Fruit fly (Drosophila melanogaster) whole organism, wandering third instar larva: ENCODE results near the gene CG6661.

Experiments used
- Abd-B ChIP-seq: fragments of >200 bp; optimal IDR thresholded peaks from 2 replicates; lab custom pipeline; 2017; ENCODE audit warnings: missing biosample characterization, missing genetic modification characterization
- CG32264 ChIP-seq: fragments of 200-800 bp; sonication (Bioruptor generic); optimal IDR thresholded peaks from 2 replicates; lab custom pipeline; 2016; ENCODE audit warnings: missing biosample characterization, missing genetic modification characterization
- CG9705 ChIP-seq: fragments of 200-800 bp; sonication (Bioruptor generic); optimal IDR thresholded peaks from 2 replicates; lab custom pipeline; 2018; ENCODE audit warnings: missing biosample characterization, mild to moderate bottlenecking, missing genetic modification characterization
- CrebA ChIP-seq: fragments of 200-800 bp; sonication (Bioruptor generic); optimal IDR thresholded peaks from 2 replicates; lab custom pipeline; 2016; ENCODE audit warnings: missing biosample characterization, mild to moderate bottlenecking, missing genetic modification characterization, borderline replicate concordance
- Dfd ChIP-seq: fragments of >200 bp; optimal IDR thresholded peaks from 2 replicates; lab custom pipeline; 2017; ENCODE audit warnings: missing biosample characterization, missing genetic modification characterization
- Dif ChIP-seq: fragments of 200-275, 200-300 bp; sonication (Bioruptor generic); optimal IDR thresholded peaks from 2 replicates; lab custom pipeline; 2018; ENCODE audit warnings: missing biosample characterization, missing genetic modification characterization; ENCODE audit not compliant: partially characterized antibody
- GATAd ChIP-seq: sonication (Bioruptor generic); optimal IDR thresholded peaks from 2 replicates; lab custom pipeline; 2016; ENCODE audit warnings: missing biosample characterization, missing genetic modification characterization
- HLH106 ChIP-seq: fragments of 200-800 bp; optimal IDR thresholded peaks from 3 replicates; lab custom pipeline; 2019; ENCODE audit warnings: missing biosample characterization, mild to moderate bottlenecking, missing genetic modification characterization, moderate library complexity
- Hnf4 ChIP-seq: fragments of 200-800 bp; sonication (Bioruptor generic); optimal IDR thresholded peaks from 2 replicates; lab custom pipeline; 2016; ENCODE audit warnings: missing biosample characterization, mild to moderate bottlenecking, missing genetic modification characterization
- Hr83 ChIP-seq: fragments of 200-300 bp; sonication (Bioruptor generic); optimal IDR thresholded peaks from 2 replicates; lab custom pipeline; 2016; ENCODE audit warnings: missing biosample characterization, mild to moderate bottlenecking, missing genetic modification characterization, moderate library complexity; ENCODE audit not compliant: poor library complexity, severe bottlenecking
- Jra ChIP-seq: sonication (Bioruptor generic); optimal IDR thresholded peaks from 2 replicates; lab custom pipeline; 2016; ENCODE audit warnings: missing biosample characterization, missing genetic modification characterization
- Mio ChIP-seq: sonication (Bioruptor generic); optimal IDR thresholded peaks from 2 replicates; lab custom pipeline; 2016; ENCODE audit warnings: missing biosample characterization, missing genetic modification characterization
- Myc ChIP-seq: fragments of >200 bp; optimal IDR thresholded peaks from 2 replicates; lab custom pipeline; 2017
- N ChIP-seq: fragments of >200 bp; optimal IDR thresholded peaks from 2 replicates; lab custom pipeline; 2018; ENCODE audit warnings: missing biosample characterization, missing external identifiers, missing genetic modification characterization
- OdsH ChIP-seq: fragments of 200-800 bp; sonication (Bioruptor generic); optimal IDR thresholded peaks from 2 replicates; lab custom pipeline; 2016; ENCODE audit warnings: missing biosample characterization, mild to moderate bottlenecking, missing genetic modification characterization
- Rel ChIP-seq, 2 experiments: fragments of 200-800 bp; sonication (Bioruptor generic) in 1 of 2; optimal IDR thresholded peaks; 2 replicates in 1 of 2; 3 replicates in 1 of 2; lab custom pipeline; 2016 to 2019; ENCODE audit warnings: mild to moderate bottlenecking in 2 of 2, missing biosample characterization in 2 of 2, missing genetic modification characterization in 2 of 2, moderate library complexity in 1 of 2
- Sp1 ChIP-seq: fragments of 200-800 bp; sonication (Bioruptor generic); optimal IDR thresholded peaks from 3 replicates; lab custom pipeline; 2019; ENCODE audit warnings: missing biosample characterization, mild to moderate bottlenecking, missing genetic modification characterization, moderate library complexity
- Vsx2 ChIP-seq: fragments of 200-300, 225-300 bp; sonication (Bioruptor generic); optimal IDR thresholded peaks from 2 replicates; lab custom pipeline; 2018; ENCODE audit warnings: missing biosample characterization, missing genetic modification characterization; ENCODE audit not compliant: partially characterized antibody
- br ChIP-seq: fragments of 200-800 bp; sonication (Bioruptor generic); optimal IDR thresholded peaks from 2 replicates; lab custom pipeline; 2016; ENCODE audit warnings: missing biosample characterization, missing genetic modification characterization
- dmrt93B ChIP-seq: fragments of 200-800 bp; sonication (Bioruptor generic); optimal IDR thresholded peaks from 2 replicates; lab custom pipeline; 2018; ENCODE audit warnings: missing biosample characterization, mild to moderate bottlenecking, missing genetic modification characterization
- dsf ChIP-seq: sonication (Bioruptor generic); optimal IDR thresholded peaks from 2 replicates; lab custom pipeline; 2016; ENCODE audit warnings: missing biosample characterization, missing genetic modification characterization, borderline replicate concordance
- foxo ChIP-seq, 2 experiments: fragments of 200-800 bp; sonication (Bioruptor generic); optimal IDR thresholded peaks; 2 replicates in 1 of 2; 3 replicates in 1 of 2; lab custom pipeline; 2016 to 2017; ENCODE audit warnings: missing biosample characterization in 2 of 2, missing genetic modification characterization in 2 of 2
- fru ChIP-seq: fragments of 200-800 bp; sonication (Bioruptor generic); optimal IDR thresholded peaks from 3 replicates; lab custom pipeline; 2016; ENCODE audit warnings: missing biosample characterization, mild to moderate bottlenecking, missing genetic modification characterization
- h ChIP-seq: fragments of 200-800 bp; sonication (Bioruptor generic); optimal IDR thresholded peaks from 3 replicates; lab custom pipeline; 2016; ENCODE audit warnings: missing biosample characterization, mild to moderate bottlenecking, missing genetic modification characterization
- jim ChIP-seq: fragments of 175-275, 200-325 bp; sonication (Bioruptor generic); optimal IDR thresholded peaks from 2 replicates; lab custom pipeline; 2016; ENCODE audit warnings: missing biosample characterization, mild to moderate bottlenecking, missing genetic modification characterization
- pan ChIP-seq: fragments of >200 bp; optimal IDR thresholded peaks from 2 replicates; lab custom pipeline; 2017
- psq ChIP-seq: fragments of 200-800 bp; sonication (Bioruptor generic); optimal IDR thresholded peaks from 3 replicates; lab custom pipeline; 2017; ENCODE audit warnings: missing biosample characterization, mild to moderate bottlenecking, missing genetic modification characterization, moderate library complexity
- rgr ChIP-seq: fragments of 200-800 bp; sonication (Bioruptor generic); optimal IDR thresholded peaks from 3 replicates; lab custom pipeline; 2016; ENCODE audit warnings: missing biosample characterization, mild to moderate bottlenecking, missing genetic modification characterization
- sage ChIP-seq: fragments of 200-800 bp; sonication (Bioruptor generic); optimal IDR thresholded peaks from 2 replicates; lab custom pipeline; 2016; ENCODE audit warnings: missing biosample characterization, mild to moderate bottlenecking, missing genetic modification characterization
- sv ChIP-seq: fragments of 200-800 bp; sonication (Bioruptor generic); optimal IDR thresholded peaks from 3 replicates; lab custom pipeline; 2016; ENCODE audit warnings: missing biosample characterization, missing genetic modification characterization
- tai ChIP-seq: sonication (Bioruptor generic); optimal IDR thresholded peaks from 2 replicates; lab custom pipeline; 2016; ENCODE audit warnings: missing biosample characterization, missing genetic modification characterization
- usp ChIP-seq: fragments of >200 bp; optimal IDR thresholded peaks from 2 replicates; lab custom pipeline; 2017; ENCODE audit warnings: missing biosample characterization, missing genetic modification characterization
- woc ChIP-seq: sonication (Bioruptor generic); optimal IDR thresholded peaks from 2 replicates; lab custom pipeline; 2016; ENCODE audit warnings: missing biosample characterization, mild to moderate bottlenecking, missing genetic modification characterization

The CG6661 gene

DNA sequence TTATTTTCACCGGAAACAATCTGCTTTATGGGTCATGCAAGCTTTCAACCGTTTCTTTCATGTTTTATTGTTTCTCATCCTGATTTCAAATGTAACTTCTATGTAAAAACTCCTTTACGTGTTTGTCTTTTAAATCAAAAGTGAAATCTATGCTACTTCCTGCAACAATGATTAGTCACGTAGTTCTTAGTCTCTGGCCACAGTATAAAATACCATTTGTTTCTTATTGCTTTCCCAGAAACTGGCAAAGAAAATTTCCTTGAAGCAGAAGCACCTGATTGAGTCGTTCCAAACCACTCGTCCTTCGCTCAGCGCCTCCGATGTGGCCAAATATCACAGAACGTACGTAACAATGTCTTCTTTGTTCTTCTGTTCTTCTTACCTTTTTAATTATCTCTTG, 40.9 kb downstream of the CG6661 start, which contains the start of gene btl:
Gene btl (plus strand): TSS at position 301 of the 400 bp plus-strand sequence.
- TF ChIP-seq Abd-B (GFP tag; lab: Kevin White, UChicago) (no peak), dmrt93B (GFP tag; lab: Kevin White, UChicago) (no peak), pan (no peak), sage (no peak), sv (no peak), CG32264 (no peak), GATAd (GFP tag; lab: Kevin White, UChicago) (no peak), Vsx2 (GFP tag; lab: Kevin White, UChicago) (no peak), Sp1 (GFP tag; lab: Kevin White, UChicago) (no peak), Rel (GFP tag; optimal IDR thresholded peaks at IDR 0.05; lab: Kevin White, UChicago) (no peak), Rel (tag; optimal IDR thresholded peaks at IDR 0.05; lab: Kevin White, UChicago) (no peak), CrebA (GFP tag; lab: Kevin White, UChicago) (no peak), Hr83 (GFP tag; lab: Kevin White, UChicago) (no peak), br (GFP tag; lab: Kevin White, UChicago) (no peak), HLH106 (no peak), Dif (GFP tag; lab: Kevin White, UChicago) (no peak), tai (GFP tag; lab: Kevin White, UChicago) (no peak), h (GFP tag; lab: Kevin White, UChicago) (no peak)

DNA sequence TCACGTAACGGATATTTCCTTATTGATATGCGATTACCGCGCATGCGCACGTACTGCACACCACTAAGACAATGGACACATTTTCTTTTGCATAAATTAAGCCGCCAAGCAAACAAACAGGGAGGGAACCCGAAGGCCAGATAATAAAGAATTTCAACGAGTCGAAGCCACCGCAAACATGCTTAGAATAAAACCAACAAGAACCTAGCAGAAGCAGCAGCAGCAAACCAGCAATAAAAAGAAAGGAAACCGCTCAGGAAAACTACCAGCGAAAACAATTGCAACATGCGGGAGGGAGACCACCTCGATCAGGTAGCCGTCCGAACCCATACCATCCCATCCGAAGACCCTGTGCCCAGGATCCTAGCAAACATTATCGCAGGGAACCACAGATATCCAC, 42.0 kb downstream of the CG6661 start:
- TF ChIP-seq CG32264 (no peak), fru (GFP tag; lab: Kevin White, UChicago) (no peak), tai (GFP tag; lab: Kevin White, UChicago) (no peak), sage (no peak), OdsH (GFP tag; lab: Kevin White, UChicago) (no peak), Jra (GFP tag; lab: Kevin White, UChicago) (no peak), Dif (GFP tag; lab: Kevin White, UChicago) (no peak), pan (no peak), rgr (GFP tag; lab: Kevin White, UChicago) (no peak), Dfd (GFP tag; lab: Kevin White, UChicago) (no peak), h (GFP tag; lab: Kevin White, UChicago) (no peak), N (GFP tag; lab: Kevin White, UChicago) (no peak), woc (GFP tag; lab: Kevin White, UChicago) (no peak), psq (no peak), br (GFP tag; lab: Kevin White, UChicago) (no peak), usp (GFP tag; lab: Kevin White, UChicago) (no peak), Mio (GFP tag; lab: Kevin White, UChicago) (no peak), Myc (no peak)

DNA sequence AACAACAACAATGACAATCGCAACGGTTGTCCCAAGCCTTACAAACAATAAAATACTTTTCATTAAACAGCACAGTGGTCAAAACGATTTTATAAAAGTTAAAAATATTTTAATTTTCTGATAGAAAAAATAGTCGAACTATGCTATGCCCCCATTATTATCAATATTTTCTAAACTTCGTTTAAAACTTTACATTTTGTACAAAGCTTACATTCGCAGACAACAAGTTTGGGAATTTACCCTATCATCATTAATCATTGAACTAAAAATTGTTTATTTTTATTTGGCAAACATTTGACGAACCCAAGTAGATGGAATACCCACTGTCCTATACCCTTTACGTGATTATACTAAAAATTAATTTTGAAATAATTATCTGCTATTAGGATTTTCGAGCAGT, 43.7 kb downstream of the CG6661 start:
- TF ChIP-seq psq (no peak), tai (GFP tag; lab: Kevin White, UChicago) (no peak), Jra (GFP tag; lab: Kevin White, UChicago) (no peak), dsf (no peak), usp (GFP tag; lab: Kevin White, UChicago) (no peak), Mio (GFP tag; lab: Kevin White, UChicago) (no peak), OdsH (GFP tag; lab: Kevin White, UChicago) (no peak), Hnf4 (GFP tag; lab: Kevin White, UChicago) (no peak), Abd-B (GFP tag; lab: Kevin White, UChicago) (no peak), pan (no peak), Hr83 (GFP tag; lab: Kevin White, UChicago) (no peak), jim (GFP tag; lab: Kevin White, UChicago) (no peak), sv (no peak), Vsx2 (GFP tag; lab: Kevin White, UChicago) (no peak), Sp1 (GFP tag; lab: Kevin White, UChicago) (no peak), CG9705 (GFP tag; lab: Kevin White, UChicago) (no peak), GATAd (GFP tag; lab: Kevin White, UChicago) (no peak), CG32264 (no peak), fru (GFP tag; lab: Kevin White, UChicago) (no peak), rgr (GFP tag; lab: Kevin White, UChicago) (no peak)

DNA sequence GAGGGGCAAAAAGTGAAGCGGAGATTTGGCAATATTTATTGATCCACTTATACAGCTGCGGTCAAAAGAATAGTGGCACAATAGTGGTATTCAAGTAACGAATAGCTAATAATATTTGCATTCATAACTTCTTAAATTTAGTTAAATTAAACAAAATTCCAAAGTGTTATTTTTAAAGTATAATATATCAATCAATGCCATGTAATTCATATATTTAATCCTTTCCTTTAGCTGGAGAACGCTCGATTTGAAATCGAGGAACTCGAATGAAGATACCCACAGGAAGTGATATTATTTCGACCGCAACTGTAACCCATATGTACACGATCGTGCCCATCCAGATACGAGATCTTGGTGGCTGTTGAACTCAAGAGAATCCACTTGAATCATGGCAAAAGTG, 44.6 kb downstream of the CG6661 start:
- TF ChIP-seq HLH106: peak; percentile 58
- no peak for TF ChIP-seq psq
- TF ChIP-seq foxo (GFP tag; optimal IDR thresholded peaks at IDR 0.05; lab: Kevin White, UChicago): peak in 1 of 2 experiments; percentile 9
